Worm (Caenorhabditis elegans) whole organism, young adult: Measurements from ENCODE around the gene nep-1.

ENCODE experiments used
- B0261.1 ChIP-seq: sonication (generic microtip); optimal IDR thresholded peaks from 2 replicates; lab custom pipeline; 2016; ENCODE audit warnings: mild to moderate bottlenecking, missing genetic modification characterization, moderate library complexity, missing compliant biosample characterization
- B0336.3 ChIP-seq: fragments of 200-800 bp; sonication (Bioruptor generic); IDR thresholded peaks from 2 replicates; pipeline ENCODE4 v1.3.6; 2022; ENCODE audit warnings: missing genetic modification characterization, missing compliant biosample characterization
- C06A6.2 ChIP-seq: fragments of 200-800 bp; sonication (Bioruptor generic); conservative IDR thresholded peaks from 2 replicates; pipeline ENCODE4 v1.3.6; 2022; ENCODE audit warnings: missing genetic modification characterization, missing compliant biosample characterization
- F23B12.7 ChIP-seq: sonication (generic microtip); optimal IDR thresholded peaks from 2 replicates; lab custom pipeline; 2017; ENCODE audit warnings: missing genetic modification characterization, mild to moderate bottlenecking, missing compliant biosample characterization, antibody characterized with exemption, moderate library complexity; ENCODE audit not compliant: insufficient read depth
- F33H1.4 ChIP-seq: fragments of 200-800 bp; sonication (Bioruptor generic); IDR thresholded peaks from 2 replicates; pipeline ENCODE4 v1.3.6; 2022; ENCODE audit warnings: missing genetic modification reagents, missing genetic modification characterization, missing compliant biosample characterization
- F39B2.1 ChIP-seq: fragments of 200-800 bp; sonication (Bioruptor generic); IDR thresholded peaks from 2 replicates; pipeline ENCODE4 v1.3.6; 2022; ENCODE audit warnings: missing genetic modification reagents, missing genetic modification characterization, missing compliant biosample characterization
- F57C9.4 ChIP-seq: sonication (generic microtip); optimal IDR thresholded peaks from 2 replicates; lab custom pipeline; 2017; ENCODE audit warnings: mild to moderate bottlenecking, missing genetic modification characterization, missing compliant biosample characterization
- K11D2.4 ChIP-seq: fragments of 200-800 bp; sonication (Bioruptor generic); IDR thresholded peaks from 2 replicates; pipeline ENCODE4 v1.3.6; 2022; ENCODE audit warnings: missing genetic modification reagents, missing genetic modification characterization, missing compliant biosample characterization
- K12H6.12 ChIP-seq: fragments of 200-800 bp; sonication (Bioruptor generic); optimal IDR thresholded peaks from 2 replicates; lab custom pipeline; 2018; ENCODE audit warnings: mild to moderate bottlenecking, missing genetic modification characterization, missing compliant biosample characterization
- Y79H2A.3 ChIP-seq: fragments of 200-800 bp; sonication (Bioruptor generic); conservative IDR thresholded peaks from 2 replicates; pipeline ENCODE4 v1.3.6; 2022; ENCODE audit warnings: missing genetic modification reagents, missing genetic modification characterization, missing compliant biosample characterization
- atf-7 ChIP-seq: sonication (generic microtip); optimal IDR thresholded peaks from 2 replicates; lab custom pipeline; 2017; ENCODE audit warnings: mild to moderate bottlenecking, missing genetic modification characterization, missing compliant biosample characterization
- attf-3 ChIP-seq: fragments of 200-800 bp; sonication (Bioruptor generic); conservative IDR thresholded peaks from 2 replicates; pipeline ENCODE4 v1.3.6; 2022; ENCODE audit warnings: missing genetic modification reagents, missing genetic modification characterization, missing compliant biosample characterization
- ccch-3 ChIP-seq: fragments of 200-800 bp; sonication (Bioruptor generic); optimal IDR thresholded peaks from 2 replicates; lab custom pipeline; 2018; ENCODE audit warnings: mild to moderate bottlenecking, missing genetic modification characterization, missing compliant biosample characterization
- ceh-100 ChIP-seq: fragments of 200-800 bp; sonication (Bioruptor generic); IDR thresholded peaks from 2 replicates; pipeline ENCODE4 v1.3.6; 2022; ENCODE audit warnings: missing genetic modification reagents, missing genetic modification characterization, missing compliant biosample characterization
- ceh-40 ChIP-seq: fragments of 200-800 bp; sonication (Bioruptor generic); IDR thresholded peaks from 2 replicates; pipeline ENCODE4 v1.3.6; 2022; ENCODE audit warnings: missing genetic modification characterization, missing compliant biosample characterization
- ceh-58 ChIP-seq: fragments of 200-800 bp; sonication (Bioruptor generic); IDR thresholded peaks from 2 replicates; pipeline ENCODE4 v1.3.6; 2022; ENCODE audit warnings: missing genetic modification characterization, missing compliant biosample characterization
- dox-1 ChIP-seq: fragments of 200-800 bp; sonication (Bioruptor generic); IDR thresholded peaks from 2 replicates; pipeline ENCODE4 v1.3.6; 2022; ENCODE audit warnings: missing genetic modification reagents, missing genetic modification characterization, missing compliant biosample characterization
- dpff-1 ChIP-seq: sonication (generic microtip); optimal IDR thresholded peaks from 2 replicates; lab custom pipeline; 2017; ENCODE audit warnings: mild to moderate bottlenecking, missing genetic modification characterization, missing compliant biosample characterization
- efl-1 ChIP-seq: fragments of 150-350 bp; optimal IDR thresholded peaks from 2 replicates; lab custom pipeline; 2014; ENCODE audit warnings: missing biosample characterization, missing genetic modification reagents, missing genetic modification characterization
- ekl-4 ChIP-seq: fragments of 200-800 bp; sonication (Bioruptor generic); IDR thresholded peaks from 2 replicates; pipeline ENCODE4 v1.3.6; 2022; ENCODE audit warnings: missing genetic modification reagents, missing genetic modification characterization, missing compliant biosample characterization
- fkh-3 ChIP-seq: sonication (generic microtip); optimal IDR thresholded peaks from 2 replicates; lab custom pipeline; 2016; ENCODE audit warnings: mild to moderate bottlenecking, missing genetic modification characterization, missing compliant biosample characterization
- hmg-1.2 ChIP-seq: fragments of 200-800 bp; sonication (Bioruptor generic); IDR thresholded peaks from 2 replicates; pipeline ENCODE4 v1.3.6; 2022; ENCODE audit warnings: missing genetic modification reagents, missing genetic modification characterization, missing compliant biosample characterization
- hmg-20 ChIP-seq: fragments of 200-800 bp; sonication (Bioruptor generic); IDR thresholded peaks from 2 replicates; pipeline ENCODE4 v1.3.6; 2022; ENCODE audit warnings: missing genetic modification reagents, missing genetic modification characterization, missing compliant biosample characterization
- hsf-1 ChIP-seq: fragments of 200-800 bp; sonication (Bioruptor generic); IDR thresholded peaks from 2 replicates; pipeline ENCODE4 v1.3.6; 2022; ENCODE audit warnings: missing genetic modification reagents, missing genetic modification characterization, missing compliant biosample characterization
- let-526 ChIP-seq: fragments of 200-800 bp; sonication (Bioruptor generic); IDR thresholded peaks from 2 replicates; pipeline ENCODE4 v1.3.6; 2022; ENCODE audit warnings: missing genetic modification reagents, missing genetic modification characterization, missing compliant biosample characterization
- lir-1 ChIP-seq: fragments of 200-800 bp; sonication (Bioruptor generic); conservative IDR thresholded peaks from 2 replicates; pipeline ENCODE4 v1.3.6; 2022; ENCODE audit warnings: missing genetic modification reagents, missing genetic modification characterization, missing compliant biosample characterization
- madf-10 ChIP-seq: sonication (generic microtip); optimal IDR thresholded peaks from 2 replicates; lab custom pipeline; 2016; ENCODE audit warnings: mild to moderate bottlenecking, missing genetic modification characterization, missing compliant biosample characterization
- madf-3 ChIP-seq: fragments of 200-800 bp; sonication (Bioruptor generic); IDR thresholded peaks from 2 replicates; pipeline ENCODE4 v1.3.6; 2022; ENCODE audit warnings: missing genetic modification reagents, missing genetic modification characterization, missing compliant biosample characterization
- mel-28 ChIP-seq: sonication (generic microtip); optimal IDR thresholded peaks from 2 replicates; lab custom pipeline; 2016; ENCODE audit warnings: borderline replicate concordance, mild to moderate bottlenecking, missing genetic modification characterization, missing compliant biosample characterization
- nfyb-1 ChIP-seq: fragments of 200-800 bp; sonication (Bioruptor generic); IDR thresholded peaks from 2 replicates; pipeline ENCODE4 v1.3.6; 2022; ENCODE audit warnings: missing genetic modification reagents, missing genetic modification characterization, missing compliant biosample characterization
- nhr-179 ChIP-seq: sonication (generic microtip); optimal IDR thresholded peaks from 2 replicates; lab custom pipeline; 2016; ENCODE audit warnings: mild to moderate bottlenecking, missing genetic modification characterization, missing compliant biosample characterization
- nhr-90 ChIP-seq: sonication (generic microtip); optimal IDR thresholded peaks from 2 replicates; lab custom pipeline; 2016; ENCODE audit warnings: missing genotype, mild to moderate bottlenecking, missing genetic modification characterization, missing compliant biosample characterization
- pbrm-1 ChIP-seq: fragments of 200-800 bp; sonication (Bioruptor generic); IDR thresholded peaks from 2 replicates; pipeline ENCODE4 v1.3.6; 2022; ENCODE audit warnings: missing genetic modification reagents, missing genetic modification characterization, missing compliant biosample characterization
- unc-130 ChIP-seq: sonication (generic microtip); optimal IDR thresholded peaks from 2 replicates; lab custom pipeline; 2016; ENCODE audit warnings: missing genetic modification reagents, missing genetic modification characterization, missing compliant biosample characterization
- unc-62 ChIP-seq: fragments of 150-350 bp; optimal IDR thresholded peaks from 2 replicates; lab custom pipeline; 2014; ENCODE audit warnings: missing biosample characterization, missing genetic modification reagents, missing genetic modification characterization
- xnd-1 ChIP-seq: sonication (generic microtip); optimal IDR thresholded peaks from 2 replicates; lab custom pipeline; 2016; ENCODE audit warnings: missing genotype, missing genetic modification reagents, missing genetic modification characterization, missing compliant biosample characterization
- ztf-3 ChIP-seq: fragments of 200-800 bp; sonication (Bioruptor generic); optimal IDR thresholded peaks from 2 replicates; lab custom pipeline; 2018; ENCODE audit warnings: mild to moderate bottlenecking, missing genetic modification characterization, missing compliant biosample characterization
- ztf-6 ChIP-seq: fragments of 200-800 bp; sonication (Bioruptor generic); IDR thresholded peaks from 2 replicates; pipeline ENCODE4 v1.3.6; 2022; ENCODE audit warnings: missing genetic modification reagents, missing genetic modification characterization, missing compliant biosample characterization

nep-1 gene

DNA sequence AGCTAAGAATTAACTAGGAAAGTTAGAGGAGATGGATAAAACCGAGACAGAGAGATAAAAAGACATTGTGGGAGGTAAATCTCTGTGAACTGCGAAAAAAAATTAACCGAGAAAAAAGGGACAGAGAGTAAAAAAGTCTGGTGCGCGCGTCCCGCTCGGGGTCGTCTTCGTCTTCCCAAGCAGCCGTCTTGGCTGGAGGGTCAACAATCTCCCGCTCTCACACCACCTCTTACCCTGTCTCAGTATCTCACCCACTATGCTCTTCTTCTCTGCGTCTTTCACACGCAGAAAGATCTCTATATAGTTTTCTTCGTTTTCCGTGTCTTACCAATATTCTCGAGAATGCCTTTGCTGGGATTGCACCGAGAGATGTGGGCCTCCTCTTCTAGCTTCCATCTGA lies 24.3 kb downstream of the nep-1 start (continued):
- TF ChIP-seq ekl-4 (GFP tag; lab: Robert Waterston, UW) (no peak), K12H6.12 (peak; percentile 25), atf-7 (tag; lab: Kevin White, UChicago) (no peak), mel-28 (tag; lab: Kevin White, UChicago) (no peak), F33H1.4 (GFP tag; lab: Robert Waterston, UW) (no peak), dox-1 (GFP tag; lab: Robert Waterston, UW) (peak; percentile 19; the same call in 1 of the 2 replicates), K11D2.4 (no peak), unc-62 (GFP tag; lab: Kevin White, UChicago) (no peak), unc-130 (GFP tag; lab: Kevin White, UChicago) (no peak), attf-3 (GFP tag; lab: Robert Waterston, UW) (no peak), Y79H2A.3 (no peak), ceh-58 (GFP tag; lab: Robert Waterston, UW) (no peak), nhr-90 (tag; lab: Kevin White, UChicago) (no peak), ccch-3 (GFP tag; lab: Kevin White, UChicago) (no peak), B0261.1 (tag; lab: Kevin White, UChicago) (no peak), F57C9.4 (no peak), ztf-3 (GFP tag; lab: Kevin White, UChicago) (no peak), xnd-1 (tag; lab: Kevin White, UChicago) (no peak), pbrm-1 (no peak), fkh-3 (no peak)

DNA sequence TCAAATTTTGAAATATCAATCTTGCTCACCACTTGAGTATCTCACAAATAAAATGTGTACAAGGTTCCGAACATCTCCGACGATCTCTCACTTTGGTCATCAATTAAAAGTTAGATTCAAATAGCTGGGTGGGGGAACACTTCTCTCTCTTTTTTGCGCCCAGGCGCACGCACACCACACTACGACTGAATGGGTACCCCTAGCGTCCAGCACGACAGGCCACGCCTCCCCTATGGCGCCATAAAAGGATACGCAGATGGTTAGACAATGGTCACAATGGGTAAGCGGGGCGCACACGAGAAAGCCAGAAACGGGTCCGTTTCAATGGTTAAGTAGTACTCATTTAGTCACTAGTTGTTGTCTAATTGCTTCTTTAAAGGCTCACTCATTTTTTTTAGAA lies 27.0 kb downstream of the nep-1 start:
- TF ChIP-seq nfyb-1 (GFP tag; lab: Robert Waterston, UW) (0 out of 2 replicates have a peak, but pooled peaks have one; percentile 19), efl-1 (GFP tag; lab: Kevin White, UChicago) (no peak), hmg-20 (GFP tag; lab: Robert Waterston, UW) (no peak), nhr-179 (tag; lab: Kevin White, UChicago) (no peak), ceh-100 (GFP tag; lab: Robert Waterston, UW) (no peak), fkh-3 (no peak), dpff-1 (no peak), hmg-1.2 (GFP tag; lab: Robert Waterston, UW) (peak; percentile 44; the same call in 1 of the 2 replicates), pbrm-1 (no peak), B0336.3 (GFP tag; lab: Robert Waterston, UW) (no peak), hsf-1 (GFP tag; lab: Robert Waterston, UW) (no peak)

DNA sequence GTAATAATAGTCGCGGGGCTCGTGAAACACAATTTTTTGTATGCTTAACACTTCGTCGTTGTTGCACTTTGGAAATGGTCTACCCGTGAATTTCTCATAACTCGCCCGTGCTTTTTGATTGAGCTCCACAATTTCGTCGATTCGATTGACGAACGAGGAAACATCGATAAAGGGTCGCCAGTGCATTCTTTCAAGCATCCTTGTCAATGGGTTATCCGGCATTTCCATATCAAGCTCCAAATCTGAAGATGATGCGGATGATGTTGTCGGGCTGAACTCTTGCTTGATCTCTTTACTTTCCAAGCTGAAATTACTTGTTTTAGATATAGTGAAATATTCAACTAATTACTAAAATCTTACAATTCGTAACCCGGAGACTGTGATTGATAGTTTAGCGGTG lies 29.1 kb downstream of the nep-1 start:
- TF ChIP-seq madf-10 = no peak
- no peak for TF ChIP-seq ztf-6 (GFP tag; lab: Robert Waterston, UW)
- no peak for TF ChIP-seq xnd-1 (tag; lab: Kevin White, UChicago)
- no peak for TF ChIP-seq F23B12.7
- TF ChIP-seq lir-1 (GFP tag; lab: Robert Waterston, UW) = no peak
- TF ChIP-seq attf-3 (GFP tag; lab: Robert Waterston, UW) = no peak
- no peak for TF ChIP-seq C06A6.2 (GFP tag; lab: Robert Waterston, UW)
- no peak for TF ChIP-seq F39B2.1 (GFP tag; lab: Robert Waterston, UW)
- TF ChIP-seq ceh-40 (GFP tag; lab: Robert Waterston, UW) = no peak
- TF ChIP-seq let-526 (GFP tag; lab: Robert Waterston, UW) = no peak
- TF ChIP-seq hsf-1 (GFP tag; lab: Robert Waterston, UW) = no peak
- TF ChIP-seq madf-3 (GFP tag; lab: Robert Waterston, UW) = no peak
